Worm (Caenorhabditis elegans) whole organism, L3 larva: ENCODE data around the gene str-7.

Source experiments
- R02D3.7 ChIP-seq: fragments of 150-350 bp; optimal IDR thresholded peaks from 2 replicates; lab custom pipeline; 2014; ENCODE audit warnings: missing biosample characterization, missing genetic modification characterization
- ZK546.5 ChIP-seq: sonication (generic microtip); optimal IDR thresholded peaks from 2 replicates; lab custom pipeline; 2017; ENCODE audit warnings: missing biosample characterization, missing genetic modification characterization
- ama-1 ChIP-seq: fragments of 150-350 bp; optimal IDR thresholded peaks from 2 replicates; lab custom pipeline; 2018
- ceh-28 ChIP-seq: fragments of 150-350 bp; optimal IDR thresholded peaks from 2 replicates; lab custom pipeline; 2014; ENCODE audit warnings: missing biosample characterization, missing genetic modification reagents, missing genetic modification characterization
- ceh-82 ChIP-seq: fragments of 150-350 bp; optimal IDR thresholded peaks from 2 replicates; lab custom pipeline; 2014; ENCODE audit warnings: missing biosample characterization, missing genetic modification characterization
- ceh-9 ChIP-seq: sonication (generic microtip); optimal IDR thresholded peaks from 2 replicates; lab custom pipeline; 2018; ENCODE audit warnings: missing biosample characterization, missing genetic modification characterization
- egl-27 ChIP-seq: sonication (generic microtip); optimal IDR thresholded peaks from 4 replicates; lab custom pipeline; 2017; ENCODE audit warnings: missing biosample characterization, missing genetic modification reagents, missing genetic modification characterization
- egl-5 ChIP-seq: fragments of 150-350 bp; optimal IDR thresholded peaks from 2 replicates; lab custom pipeline; 2017; ENCODE audit warnings: missing biosample characterization, missing genetic modification reagents, missing genetic modification characterization, inconsistent platforms
- elt-1 ChIP-seq: fragments of 150-350 bp; optimal IDR thresholded peaks from 2 replicates; lab custom pipeline; 2014; ENCODE audit warnings: missing biosample characterization, missing genetic modification characterization
- elt-2 ChIP-seq: sonication (generic microtip); optimal IDR thresholded peaks from 2 replicates; lab custom pipeline; 2016; ENCODE audit warnings: missing genetic modification reagents, mild to moderate bottlenecking, missing genetic modification characterization, missing compliant biosample characterization
- elt-3 ChIP-seq, 3 experiments: fragments of 150-350 bp in 1 of 3; sonication (generic microtip) in 2 of 3; optimal IDR thresholded peaks; 2 replicates in 2 of 3; 4 replicates in 1 of 3; lab custom pipeline; 2014 to 2017; ENCODE audit warnings: missing biosample characterization in 3 of 3, missing genetic modification characterization in 3 of 3
- fkh-10 ChIP-seq: sonication (generic microtip); optimal IDR thresholded peaks from 2 replicates; lab custom pipeline; 2017; ENCODE audit warnings: missing biosample characterization, missing genetic modification reagents, missing genetic modification characterization
- fkh-2 ChIP-seq: fragments of 150-350 bp; optimal IDR thresholded peaks from 2 replicates; lab custom pipeline; 2014; ENCODE audit warnings: missing biosample characterization, missing genetic modification reagents, missing genetic modification characterization
- fos-1 ChIP-seq: fragments of 150-350 bp; optimal IDR thresholded peaks from 2 replicates; lab custom pipeline; 2014; ENCODE audit warnings: missing biosample characterization, missing genetic modification characterization
- hmg-11 ChIP-seq: sonication (generic microtip); optimal IDR thresholded peaks from 2 replicates; lab custom pipeline; 2016; ENCODE audit warnings: missing genetic modification characterization, missing compliant biosample characterization
- jun-1 ChIP-seq: fragments of 150-350 bp; optimal IDR thresholded peaks from 2 replicates; lab custom pipeline; 2014; ENCODE audit warnings: missing biosample characterization, missing genetic modification reagents, missing genetic modification characterization
- lin-39 ChIP-seq: fragments of 150-350 bp; optimal IDR thresholded peaks from 2 replicates; lab custom pipeline; 2018; ENCODE audit warnings: missing biosample characterization, missing genetic modification reagents, missing genetic modification characterization
- lsy-12 ChIP-seq: sonication (generic microtip); optimal IDR thresholded peaks from 2 replicates; lab custom pipeline; 2016; ENCODE audit warnings: mild to moderate bottlenecking, missing genetic modification characterization, missing compliant biosample characterization
- mml-1 ChIP-seq: fragments of 150-350 bp; sonication (generic microtip); optimal IDR thresholded peaks from 3 replicates; lab custom pipeline; 2014; ENCODE audit warnings: missing biosample characterization, missing genetic modification characterization
- nhr-11 ChIP-seq: fragments of 150-350 bp; optimal IDR thresholded peaks from 2 replicates; lab custom pipeline; 2014; ENCODE audit warnings: missing biosample characterization, missing genetic modification characterization
- nhr-12 ChIP-seq: fragments of 150-350 bp; optimal IDR thresholded peaks from 2 replicates; lab custom pipeline; 2014; ENCODE audit warnings: missing biosample characterization, missing genetic modification characterization
- nhr-23 ChIP-seq: fragments of 150-350 bp; optimal IDR thresholded peaks from 2 replicates; lab custom pipeline; 2014; ENCODE audit warnings: missing biosample characterization, missing genetic modification reagents, missing genetic modification characterization
- nhr-237 ChIP-seq: fragments of 150-350 bp; optimal IDR thresholded peaks from 2 replicates; lab custom pipeline; 2014; ENCODE audit warnings: missing biosample characterization, missing genetic modification characterization
- nhr-28 ChIP-seq: fragments of 150-350 bp; optimal IDR thresholded peaks from 2 replicates; lab custom pipeline; 2014; ENCODE audit warnings: missing biosample characterization, missing genetic modification characterization
- nhr-67 ChIP-seq: fragments of 150-350 bp; optimal IDR thresholded peaks from 2 replicates; lab custom pipeline; 2014; ENCODE audit warnings: missing biosample characterization, missing genetic modification characterization
- nhr-76 ChIP-seq: fragments of 150-350 bp; sonication (generic microtip); optimal IDR thresholded peaks from 5 replicates; lab custom pipeline; 2014; ENCODE audit warnings: missing biosample characterization, missing genetic modification characterization
- nhr-77 ChIP-seq: fragments of 150-350 bp; optimal IDR thresholded peaks from 2 replicates; lab custom pipeline; 2014; ENCODE audit warnings: missing biosample characterization, missing genetic modification characterization
- pha-4 ChIP-seq: fragments of 150-350 bp; optimal IDR thresholded peaks from 2 replicates; lab custom pipeline; 2014; ENCODE audit warnings: missing biosample characterization, missing genetic modification reagents, missing genetic modification characterization
- pqm-1 ChIP-seq: fragments of 150-350 bp; optimal IDR thresholded peaks from 2 replicates; lab custom pipeline; 2017; ENCODE audit warnings: missing biosample characterization, missing genetic modification characterization, inconsistent platforms
- skn-1 ChIP-seq: fragments of 150-350 bp; optimal IDR thresholded peaks from 2 replicates; lab custom pipeline; 2014; ENCODE audit warnings: missing biosample characterization, missing genetic modification characterization
- snpc-4 ChIP-seq: fragments of 150-350 bp; optimal IDR thresholded peaks from 2 replicates; lab custom pipeline; 2014; ENCODE audit warnings: missing biosample characterization, missing genetic modification characterization
- unc-39 ChIP-seq: sonication (generic microtip); optimal IDR thresholded peaks from 4 replicates; lab custom pipeline; 2017; ENCODE audit warnings: missing biosample characterization, missing genetic modification characterization
- unc-62 ChIP-seq: fragments of 150-350 bp; sonication (generic microtip); optimal IDR thresholded peaks from 4 replicates; lab custom pipeline; 2014; ENCODE audit warnings: missing biosample characterization, missing genetic modification reagents, missing genetic modification characterization
- zag-1 ChIP-seq: fragments of 150-350 bp; optimal IDR thresholded peaks from 2 replicates; lab custom pipeline; 2014; ENCODE audit warnings: missing biosample characterization, missing genetic modification characterization
- ztf-4 ChIP-seq: fragments of 150-350 bp; optimal IDR thresholded peaks from 2 replicates; lab custom pipeline; 2014; ENCODE audit warnings: missing biosample characterization, missing genetic modification characterization

str-7 gene

DNA sequence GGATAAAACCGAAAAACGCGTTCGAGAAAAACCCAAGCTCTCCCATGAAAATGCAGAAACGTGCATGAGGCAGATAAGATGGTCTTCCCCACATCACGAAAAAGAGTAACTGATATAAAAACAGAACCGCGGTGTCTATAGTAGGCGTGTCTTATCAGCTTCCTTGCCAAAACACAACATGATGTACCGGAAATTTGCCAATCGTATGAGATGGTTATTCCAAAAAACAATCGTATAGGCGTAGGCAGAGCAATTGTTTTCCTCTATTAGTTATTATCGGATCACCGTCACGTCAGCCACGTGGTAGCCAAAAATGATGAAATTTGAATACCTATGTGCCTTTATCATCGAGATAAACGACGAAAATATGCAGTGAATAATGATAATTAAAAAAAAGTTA, at the start of gene str-7:
Gene str-7, minus strand, starts transcription at position 101 of the 400 bp plus-strand sequence.
- TF ChIP-seq lin-39 (tag; lab: Kevin White, UChicago) (no peak), pqm-1 (tag; lab: Kevin White, UChicago) (peak; percentile 2)
- TF ChIP-seq, all 47 proteins: peak for 1

DNA sequence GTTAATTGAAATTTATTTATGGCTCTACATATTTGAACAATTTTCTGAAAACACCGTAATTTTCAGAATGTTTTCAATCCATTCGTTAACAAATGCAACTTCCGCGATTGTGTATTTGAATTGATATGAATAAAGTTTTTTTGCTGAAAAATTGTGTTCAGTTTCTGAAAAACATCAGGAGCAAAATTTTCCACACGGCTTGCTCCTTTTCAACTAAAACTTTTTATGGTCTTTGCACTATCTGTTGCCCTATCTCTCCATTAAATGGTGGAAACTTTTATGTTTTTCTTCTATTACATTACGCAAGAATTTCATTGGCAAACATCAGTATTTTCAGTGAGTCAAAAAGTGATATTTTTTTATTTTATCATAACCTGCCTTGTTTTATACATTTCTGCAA, 49.5 kb upstream of the str-7 start, which contains the start of gene F10A3.4:
Gene F10A3.4, plus strand, starts transcription at position 301 of the 400 bp plus-strand sequence.
- TF ChIP-seq elt-2 (tag; lab: Kevin White, UChicago) = peak; percentile 15
- TF ChIP-seq nhr-77 (tag; lab: Kevin White, UChicago) = no peak
- no peak for TF ChIP-seq elt-3 (tag; optimal IDR thresholded peaks at IDR 0.05; lab: Kevin White, UChicago)
- TF ChIP-seq jun-1 (tag; lab: Kevin White, UChicago) = no peak
- no peak for TF ChIP-seq ZK546.5

DNA sequence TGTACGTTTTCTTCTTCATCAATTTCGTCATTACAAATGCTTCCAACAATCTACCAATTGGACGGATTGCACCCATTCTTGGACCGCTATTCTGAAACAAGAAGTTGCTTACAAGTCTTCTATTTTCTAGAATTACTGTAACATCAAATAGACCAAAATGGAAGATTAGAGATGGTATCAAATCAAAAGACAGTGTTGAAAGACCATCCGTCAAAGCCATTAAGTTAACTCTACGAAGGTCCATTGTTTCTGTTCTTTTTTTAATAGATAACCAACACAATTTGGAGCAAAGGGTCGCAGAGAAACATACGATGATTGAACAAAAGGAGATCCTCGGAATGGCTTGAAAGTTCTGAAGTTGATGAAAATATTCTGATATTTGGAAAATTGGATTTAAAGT, 45.7 kb upstream of the str-7 start:
- TF ChIP-seq nhr-76 (tag; lab: Kevin White, UChicago) (no peak), mml-1 (tag; lab: Kevin White, UChicago) (no peak), pha-4 (tag; lab: Kevin White, UChicago) (no peak), egl-5 (tag; lab: Kevin White, UChicago) (no peak), ztf-4 (tag; lab: Kevin White, UChicago) (no peak), nhr-11 (tag; lab: Kevin White, UChicago) (no peak), nhr-28 (tag; lab: Kevin White, UChicago) (no peak), elt-3 (tag; optimal IDR thresholded peaks at IDR 0.05; lab: Kevin White, UChicago) (no peak)

DNA sequence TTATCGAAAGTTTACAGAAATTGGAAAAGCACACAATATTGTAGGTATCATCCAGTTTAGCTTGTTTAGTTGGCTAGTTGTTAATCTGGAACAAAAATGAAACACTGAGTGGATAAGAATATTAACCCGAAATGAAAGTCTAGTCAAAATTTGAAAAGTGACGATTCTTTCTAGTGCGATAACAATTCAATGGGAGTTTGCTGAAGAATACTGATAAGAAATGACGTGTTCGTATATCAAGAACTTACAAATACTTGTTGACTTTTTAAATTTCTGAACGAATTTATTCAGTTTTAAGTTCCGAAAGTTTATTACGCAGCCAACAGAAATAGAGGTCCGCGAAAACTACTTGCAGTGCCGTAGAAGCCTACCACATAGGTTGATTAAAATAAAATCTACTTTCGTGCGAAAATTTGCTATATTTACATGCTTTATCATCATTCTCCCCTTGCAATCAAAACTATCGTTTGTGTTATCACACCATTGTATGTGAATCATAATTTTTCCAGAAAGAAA, 43.8 kb upstream of the str-7 start, which contains the start of gene fbxa-88:
Gene fbxa-88, minus strand, starts transcription at position 51 of the 516 bp plus-strand sequence.
- TF ChIP-seq skn-1 (tag; lab: Kevin White, UChicago) (peak; percentile 15), egl-5 (tag; lab: Kevin White, UChicago) (no peak), jun-1 (tag; lab: Kevin White, UChicago) (no peak), egl-27 (tag; lab: Kevin White, UChicago) (no peak), nhr-237 (no peak), fos-1 (tag; lab: Kevin White, UChicago) (no peak), lsy-12 (tag; lab: Kevin White, UChicago) (no peak), pha-4 (tag; lab: Kevin White, UChicago) (no peak), elt-2 (tag; lab: Kevin White, UChicago) (peak; percentile 80), fkh-10 (GFP tag; lab: Kevin White, UChicago) (no peak), nhr-11 (tag; lab: Kevin White, UChicago) (no peak), ztf-4 (tag; lab: Kevin White, UChicago) (no peak), pqm-1 (tag; lab: Kevin White, UChicago) (peak; percentile 58), ZK546.5 (no peak), fkh-2 (tag; lab: Kevin White, UChicago) (no peak), ceh-28 (tag; lab: Kevin White, UChicago) (no peak), zag-1 (tag; lab: Kevin White, UChicago) (no peak), snpc-4 (tag; lab: Kevin White, UChicago) (no peak), nhr-12 (tag; lab: Kevin White, UChicago) (no peak), elt-3 (tag; optimal IDR thresholded peaks at IDR 0.05; lab: Kevin White, UChicago) (no peak), hmg-11 (tag; lab: Kevin White, UChicago) (no peak), R02D3.7 (tag; lab: Kevin White, UChicago) (no peak), ama-1 (no peak), ceh-9 (tag; lab: Kevin White, UChicago) (no peak), mml-1 (tag; lab: Kevin White, UChicago) (no peak)

DNA sequence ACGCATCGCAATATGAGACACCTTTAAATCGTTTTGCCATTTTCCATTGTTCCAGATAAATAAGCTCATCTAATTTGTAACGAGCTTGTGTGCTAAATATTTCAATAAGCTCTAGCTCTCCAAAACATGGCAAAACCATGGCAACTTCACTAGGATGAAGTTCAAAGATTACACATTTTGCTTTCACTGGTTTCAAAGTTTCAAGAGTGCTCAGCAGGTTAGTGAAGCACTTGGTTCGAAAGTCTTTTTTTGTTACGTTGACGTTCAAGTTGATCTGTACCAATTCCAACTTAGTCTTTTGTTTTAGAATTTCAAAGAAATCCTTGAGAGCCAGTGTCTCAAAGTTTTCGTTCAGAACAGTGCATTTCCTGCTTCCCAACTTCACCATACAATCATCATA, 43.0 kb upstream of the str-7 start, which contains the start of gene fbxa-18:
Gene fbxa-18, plus strand, starts transcription at position 301 of the 400 bp plus-strand sequence.
- TF ChIP-seq nhr-67 (tag; lab: Kevin White, UChicago) (no peak), zag-1 (tag; lab: Kevin White, UChicago) (no peak), skn-1 (tag; lab: Kevin White, UChicago) (no peak), unc-39 (no peak), ceh-28 (tag; lab: Kevin White, UChicago) (no peak), elt-1 (tag; lab: Kevin White, UChicago) (no peak), ceh-82 (tag; lab: Kevin White, UChicago) (no peak), fkh-2 (tag; lab: Kevin White, UChicago) (no peak), unc-62 (GFP tag; lab: Kevin White, UChicago) (no peak), nhr-237 (no peak), nhr-77 (tag; lab: Kevin White, UChicago) (no peak), ama-1 (no peak), hmg-11 (tag; lab: Kevin White, UChicago) (no peak), pha-4 (tag; lab: Kevin White, UChicago) (no peak), jun-1 (tag; lab: Kevin White, UChicago) (no peak), nhr-23 (tag; lab: Kevin White, UChicago) (no peak), elt-2 (tag; lab: Kevin White, UChicago) (no peak)
